Worm (Caenorhabditis elegans): ENCODE data around the gene F49E2.5.
A peak's percentile ranks its signal among the peaks of the same experiment; 100 is the strongest.

Gene F49E2.5

ce11 chrX:9603180-9603579, 59.7 kb downstream of the F49E2.5 start:
- TF ChIP-seq egl-27 (tag; optimal IDR thresholded peaks at IDR 0.05), result no peak
- TF ChIP-seq Y116A8C.19 (tag; optimal IDR thresholded peaks at IDR 0.05; ENCODE audit: borderline replicate concordance), result no peak

ce11 chrX:9608127-9608526, 64.7 kb downstream of the F49E2.5 start:
- TF ChIP-seq ceh-88 (GFP tag; IDR thresholded peaks at IDR 0.05) (no peak), blmp-1 (tag; optimal IDR thresholded peaks at IDR 0.05) (peak; percentile 96), sup-37 (GFP tag; optimal IDR thresholded peaks at IDR 0.05) (no peak), elt-3 (tag; optimal IDR thresholded peaks at IDR 0.05) (peak in 4 of 6 experiments; percentile 22 to 79 (median 53)), nhr-12 (tag; optimal IDR thresholded peaks at IDR 0.05) (no peak), lin-14 (GFP tag; optimal IDR thresholded peaks at IDR 0.05) (peak; percentile 70), nhr-20 (tag; optimal IDR thresholded peaks at IDR 0.05) (peak; percentile 4), rnt-1 (tag; optimal IDR thresholded peaks at IDR 0.05) (peak; percentile 24)

- peak; percentile 41 for TF ChIP-seq fkh-10 (GFP tag; optimal IDR thresholded peaks at IDR 0.05)
- no peak for TF ChIP-seq swsn-7 (tag; optimal IDR thresholded peaks at IDR 0.05)
- peak; percentile 57 for TF ChIP-seq lin-14 (GFP tag; optimal IDR thresholded peaks at IDR 0.05)
These were observed 66.7 kb downstream of the F49E2.5 start, which contains the start of gene C11E4.6 for ce11 chrX:9610040-9610613. Gene C11E4.6 (plus strand): TSS chrX:9610563.
